Worm (Caenorhabditis elegans) whole organism, L4/young adult: ENCODE measurements around the gene K12H4.6.

Experiments
- W03F9.2 ChIP-seq: fragments of 150-350 bp; optimal IDR thresholded peaks from 2 replicates; lab custom pipeline; 2014; ENCODE audit warnings: missing biosample characterization, missing genetic modification characterization
- him-1 ChIP-seq: sonication (generic microtip); optimal IDR thresholded peaks from 2 replicates; lab custom pipeline; 2016; ENCODE audit warnings: missing genotype, missing genetic modification reagents, missing genetic modification characterization, missing compliant biosample characterization

- TF ChIP-seq W03F9.2 (tag; lab: Kevin White, UChicago) (no peak), him-1 (tag; lab: Kevin White, UChicago) (no peak)
Observed at ce11 chrIII:8016438-8016837, 26.2 kb downstream of the K12H4.6 start, which contains the start of gene F44B9.5.
